Worm (Caenorhabditis elegans): ENCODE data around the gene lys-7.
A peak's percentile ranks its signal among the peaks of the same experiment; 100 is the strongest.

lys-7 gene

DNA sequence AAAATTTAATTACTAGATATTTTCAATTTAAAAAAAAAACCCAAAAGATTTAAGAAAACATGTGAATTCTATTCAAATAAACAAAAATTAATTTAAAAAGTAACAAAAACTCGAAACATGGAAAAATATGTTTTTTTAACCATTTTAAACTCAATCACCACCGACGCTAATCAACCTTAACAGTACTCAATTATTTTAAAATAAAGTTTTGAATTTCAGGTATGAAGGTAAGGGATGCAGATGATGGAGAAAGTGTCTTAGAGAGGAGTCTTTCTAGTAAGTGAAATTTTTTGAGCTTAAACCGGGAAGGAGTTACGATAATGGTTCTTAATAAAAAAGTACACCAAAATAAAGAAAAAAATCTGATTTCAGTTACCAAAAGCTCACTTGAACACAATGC, 18.9 kb downstream of the lys-7 start, which contains the start of gene slc-28.1:
TSS of gene slc-28.1 (plus strand) at position 301 of the 400 bp plus-strand sequence.
- TF ChIP-seq elt-3 (tag; optimal IDR thresholded peaks at IDR 0.05) (no peak), lin-13 (tag; optimal IDR thresholded peaks at IDR 0.05) (no peak), sptf-1 (tag; optimal IDR thresholded peaks at IDR 0.05) (no peak), flh-1 (GFP tag; optimal IDR thresholded peaks at IDR 0.05) (no peak), mab-5 (tag; optimal IDR thresholded peaks at IDR 0.05) (no peak)

DNA sequence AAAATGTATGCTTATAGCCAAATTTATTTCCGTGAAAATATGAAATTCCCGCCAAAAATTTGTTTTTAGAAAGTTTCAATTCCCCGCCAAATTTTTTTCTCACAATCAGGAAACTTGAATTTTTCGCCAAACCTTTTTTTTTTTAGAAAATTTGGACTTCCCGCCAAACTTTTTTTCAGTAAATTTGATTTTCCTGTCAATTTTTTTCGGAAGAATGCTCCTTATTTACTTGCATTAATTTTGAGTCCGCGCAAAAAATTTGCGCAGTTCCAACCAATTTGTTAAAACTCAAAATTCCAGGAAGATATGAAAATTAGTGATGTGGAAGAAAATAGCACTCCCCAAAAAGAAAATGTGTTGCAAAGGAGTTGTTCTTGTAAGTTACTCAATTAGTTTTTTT, 22.5 kb downstream of the lys-7 start, which contains the start of gene slc-28.2:
TSS of gene slc-28.2 (plus strand) at position 301 of the 400 bp plus-strand sequence.
- TF ChIP-seq bed-3 (GFP tag; optimal IDR thresholded peaks at IDR 0.05) (no peak), elt-1 (tag; optimal IDR thresholded peaks at IDR 0.05; ENCODE audit: borderline replicate concordance, insufficient read depth) (no peak), flh-1 (GFP tag; optimal IDR thresholded peaks at IDR 0.05) (no peak)

DNA sequence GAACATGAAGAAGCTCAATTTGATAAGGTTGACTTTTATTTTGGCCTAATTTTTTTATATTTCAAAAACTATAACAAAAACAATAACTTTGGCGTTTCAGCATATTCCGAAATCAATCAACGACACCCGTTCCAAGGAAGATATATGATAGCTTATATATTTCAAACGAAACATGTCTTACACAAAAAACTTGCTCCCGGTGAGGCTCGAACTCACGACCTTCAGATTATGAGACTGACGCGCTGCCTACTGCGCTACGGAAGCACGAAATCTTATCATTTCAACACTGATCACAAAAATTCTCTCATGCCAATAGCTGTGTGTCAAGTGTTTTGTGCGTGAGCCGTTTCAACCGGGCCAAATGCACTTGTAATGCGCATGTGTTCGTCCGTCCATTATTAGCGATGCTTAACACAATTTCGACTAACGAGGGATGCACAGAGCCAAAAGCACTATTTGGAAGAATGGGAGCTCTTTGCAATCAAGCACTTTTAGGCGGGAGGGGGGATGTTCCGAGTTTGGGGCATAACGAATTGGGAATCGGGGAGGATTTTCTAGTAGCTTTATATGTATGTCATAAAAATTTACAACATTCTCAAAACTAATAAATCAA, 27.2 kb downstream of the lys-7 start:
- TF ChIP-seq unc-120 (tag; optimal IDR thresholded peaks at IDR 0.05; ENCODE audit: poor library complexity, severe bottlenecking) (no peak), ces-1 (GFP tag; optimal IDR thresholded peaks at IDR 0.05) (peak; percentile 93)

DNA sequence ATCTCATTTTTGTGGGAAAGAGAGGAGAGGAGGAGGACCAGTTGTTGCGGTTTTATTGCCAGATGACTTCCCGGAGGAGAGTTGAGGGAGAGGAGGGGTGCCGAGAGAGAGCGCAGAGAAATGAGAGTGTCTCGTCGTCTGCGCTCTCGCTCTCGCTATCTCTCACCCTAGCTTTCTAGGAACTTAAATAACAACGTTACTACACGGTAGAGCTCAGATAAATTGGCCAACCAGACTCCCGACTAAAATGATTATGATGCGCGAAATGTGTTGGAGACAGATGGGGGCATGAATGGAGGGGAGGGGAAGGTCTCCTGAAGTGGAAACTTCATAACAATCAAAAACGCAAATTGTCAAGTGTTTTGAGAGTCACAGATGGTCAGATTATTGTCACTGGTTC, 27.8 kb downstream of the lys-7 start:
- peak; percentile 32 for TF ChIP-seq lin-13 (tag; optimal IDR thresholded peaks at IDR 0.05)
- no peak for TF ChIP-seq flh-1 (GFP tag; optimal IDR thresholded peaks at IDR 0.05)
- no peak for TF ChIP-seq elt-1 (tag; optimal IDR thresholded peaks at IDR 0.05; ENCODE audit: borderline replicate concordance, insufficient read depth)
- no peak for TF ChIP-seq mls-2 (tag; optimal IDR thresholded peaks at IDR 0.05)
- no peak for TF ChIP-seq unc-120 (tag; optimal IDR thresholded peaks at IDR 0.05; ENCODE audit: poor library complexity, severe bottlenecking)
- TF ChIP-seq hlh-1 (tag; optimal IDR thresholded peaks at IDR 0.05): peak; percentile 76
- TF ChIP-seq cnd-1 (tag; optimal IDR thresholded peaks at IDR 0.05): peak; percentile 44
- TF ChIP-seq sem-2 (GFP tag; optimal IDR thresholded peaks at IDR 0.05): no peak
- no peak for TF ChIP-seq ham-2 (GFP tag; optimal IDR thresholded peaks at IDR 0.05)
- no peak for TF ChIP-seq elt-3 (tag; optimal IDR thresholded peaks at IDR 0.05)
- TF ChIP-seq M03D4.4 (tag; optimal IDR thresholded peaks at IDR 0.05): no peak
- TF ChIP-seq unc-39 (tag; optimal IDR thresholded peaks at IDR 0.05): no peak
- TF ChIP-seq ceh-39 (tag; optimal IDR thresholded peaks at IDR 0.05): no peak
- TF ChIP-seq mab-5 (tag; optimal IDR thresholded peaks at IDR 0.05): no peak
- TF ChIP-seq zip-8 (tag; optimal IDR thresholded peaks at IDR 0.05): no peak
- no peak for TF ChIP-seq tbx-8 (GFP tag; optimal IDR thresholded peaks at IDR 0.05)
- no peak for TF ChIP-seq nhr-237 (tag; optimal IDR thresholded peaks at IDR 0.05)
- TF ChIP-seq ceh-43 (GFP tag; optimal IDR thresholded peaks at IDR 0.05): no peak
- no peak for TF ChIP-seq blmp-1 (tag; optimal IDR thresholded peaks at IDR 0.05)
- no peak for TF ChIP-seq drap-1 (GFP tag; optimal IDR thresholded peaks at IDR 0.05)
- peak; percentile 93 for TF ChIP-seq ces-1 (GFP tag; optimal IDR thresholded peaks at IDR 0.05)
- no peak for TF ChIP-seq pha-4 (tag; optimal IDR thresholded peaks at IDR 0.05)
- TF ChIP-seq mep-1 (tag; optimal IDR thresholded peaks at IDR 0.05): no peak

DNA sequence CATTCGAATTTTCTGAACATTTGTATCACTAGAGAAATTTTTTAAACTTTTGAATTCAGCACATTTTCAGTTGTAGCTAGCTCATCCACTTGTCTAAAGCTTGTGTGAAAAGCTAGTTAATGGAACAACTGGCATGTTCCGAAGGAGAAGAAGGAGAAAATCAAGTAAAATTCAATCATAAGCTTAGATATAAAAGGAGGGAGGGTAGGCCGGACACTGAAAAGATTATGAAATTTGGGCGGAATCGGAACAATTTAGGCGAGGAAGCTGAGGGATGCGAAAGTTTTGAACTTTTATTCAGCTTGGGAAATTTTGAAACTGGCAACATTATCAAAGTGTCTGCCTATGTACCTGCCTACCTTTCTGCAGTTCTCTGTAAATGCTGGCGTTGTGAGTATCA, 29.9 kb downstream of the lys-7 start:
- no peak for TF ChIP-seq nhr-237 (tag; optimal IDR thresholded peaks at IDR 0.05)
- TF ChIP-seq ces-1 (GFP tag; optimal IDR thresholded peaks at IDR 0.05): peak; percentile 94
- TF ChIP-seq snpc-4 (tag; optimal IDR thresholded peaks at IDR 0.05): no peak

DNA sequence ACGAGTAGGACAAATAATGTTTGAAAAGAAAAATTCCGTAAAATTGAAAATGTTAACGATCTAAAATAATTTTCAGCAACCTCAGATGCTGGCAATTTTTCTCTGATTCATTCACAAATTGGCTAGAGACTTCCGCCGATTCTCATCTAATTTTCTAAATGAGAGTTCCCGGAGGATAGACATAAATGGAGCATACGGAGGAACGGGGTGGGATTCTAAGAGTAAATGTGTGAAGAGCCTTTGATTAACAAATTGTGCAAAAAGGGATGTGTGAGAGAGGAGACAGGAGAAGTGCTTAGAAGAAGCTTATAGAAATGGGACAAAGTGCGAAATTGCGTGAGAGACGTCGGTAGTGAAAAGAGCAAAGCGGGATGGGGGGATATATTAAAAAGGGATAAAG, 30.8 kb downstream of the lys-7 start:
- TF ChIP-seq sptf-1 (tag; optimal IDR thresholded peaks at IDR 0.05): no peak
- TF ChIP-seq ces-1 (GFP tag; optimal IDR thresholded peaks at IDR 0.05): peak; percentile 92

DNA sequence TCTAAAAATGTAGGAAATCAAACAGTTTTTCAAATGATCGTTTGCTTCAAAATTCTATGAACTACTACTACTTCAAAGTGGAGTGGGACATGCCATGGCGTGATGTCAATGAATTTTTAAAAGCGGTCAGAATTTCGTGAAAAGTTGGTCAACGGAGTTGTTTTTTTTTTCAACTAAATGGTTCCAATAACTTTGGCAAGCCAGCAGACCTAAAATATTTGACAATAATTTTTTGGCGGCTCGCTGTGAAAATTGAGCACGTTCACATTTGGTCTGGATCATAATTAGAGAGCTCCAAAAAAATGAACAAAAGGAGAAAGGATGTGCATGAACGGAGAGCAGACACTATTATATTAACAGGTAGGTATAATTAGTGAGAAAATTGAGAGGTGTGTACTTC, 32.0 kb downstream of the lys-7 start:
- TF ChIP-seq ham-2 (GFP tag; optimal IDR thresholded peaks at IDR 0.05): no peak
- TF ChIP-seq sptf-1 (tag; optimal IDR thresholded peaks at IDR 0.05): peak; percentile 7
